Fruit fly (Drosophila melanogaster) Kc167 (cell line): ENCODE data around the gene CG17292.

ENCODE experiments used
- Myc ChIP-seq: fragments of >200 bp; optimal IDR thresholded peaks from 2 replicates; lab custom pipeline; 2017; ENCODE audit warnings: missing external identifiers
- Sin3A ChIP-seq: fragments of >200 bp; optimal IDR thresholded peaks from 2 replicates; lab custom pipeline; 2018; ENCODE audit warnings: missing external identifiers
- h ChIP-seq: fragments of >200 bp; optimal IDR thresholded peaks from 3 replicates; lab custom pipeline; 2018; ENCODE audit warnings: missing external identifiers
- insv ChIP-seq: fragments of >200 bp; optimal IDR thresholded peaks from 3 replicates; lab custom pipeline; 2018; ENCODE audit warnings: missing external identifiers
- psq ChIP-seq: fragments of >200 bp; optimal IDR thresholded peaks from 2 replicates; lab custom pipeline; 2017; ENCODE audit warnings: missing external identifiers
- ttk ChIP-seq: sonication (Bioruptor generic); optimal IDR thresholded peaks from 2 replicates; lab custom pipeline; 2017; ENCODE audit warnings: missing external identifiers

- TF ChIP-seq Sin3A (lab: Kevin White, UChicago) (no peak), h (lab: Kevin White, UChicago) (no peak), psq (lab: Kevin White, UChicago) (no peak), Myc (lab: Kevin White, UChicago) (no peak), insv (lab: Kevin White, UChicago) (no peak), ttk (no peak)
These were observed 23.9 kb downstream of the CG17292 start, which contains the start of gene lectin-29Ca for dm6 chr2L:8394180-8394579.
